Fruit fly (Drosophila melanogaster): ENCODE data around the gene pzg.

Gene pzg

dm6 chr3L:21253761-21254523 lies 32.0 kb upstream of the pzg start (continued):
- TF ChIP-seq sna (GFP tag; IDR thresholded peaks at IDR 0.05; ENCODE audit: partially characterized antibody) (no peak), zfh1 (GFP tag; IDR thresholded peaks at IDR 0.05) (peak; percentile 57; the same call in 1 of the 3 replicates), CG11398 (GFP tag; optimal IDR thresholded peaks at IDR 0.05) (no peak), Abd-B (GFP tag; optimal IDR thresholded peaks at IDR 0.05) (no peak), salm (tag; optimal IDR thresholded peaks at IDR 0.05) (no peak), CG18764 (GFP tag; optimal IDR thresholded peaks at IDR 0.05) (no peak), CG12219 (GFP tag; optimal IDR thresholded peaks at IDR 0.05) (peak; percentile 19), grn (GFP tag; optimal IDR thresholded peaks at IDR 0.05) (peak; percentile 1), Pdp1 (GFP tag; optimal IDR thresholded peaks at IDR 0.05) (peak in 1 of 2 experiments; percentile 42), NK7.1 (GFP tag; optimal IDR thresholded peaks at IDR 0.05) (no peak), Aef1 (GFP tag; IDR thresholded peaks at IDR 0.05) (no peak), D19B (GFP tag; optimal IDR thresholded peaks at IDR 0.05) (no peak), crol (GFP tag; IDR thresholded peaks at IDR 0.05) (no peak), scrt (GFP tag; optimal IDR thresholded peaks at IDR 0.05) (no peak), CG7987 (GFP tag; optimal IDR thresholded peaks at IDR 0.05) (no peak), CG16863 (GFP tag; optimal IDR thresholded peaks at IDR 0.05) (no peak), CG18262 (tag; optimal IDR thresholded peaks at IDR 0.05) (peak; percentile 73), Med (GFP tag) (peak; percentile 12), en (GFP tag; optimal IDR thresholded peaks at IDR 0.05) (no peak), Nf-YC (tag; optimal IDR thresholded peaks at IDR 0.05) (no peak), zf30C (GFP tag; optimal IDR thresholded peaks at IDR 0.05) (no peak), nom (GFP tag; optimal IDR thresholded peaks at IDR 0.05) (peak; percentile 95), CG18011 (GFP tag; optimal IDR thresholded peaks at IDR 0.05) (no peak), Drgx (GFP tag; IDR thresholded peaks at IDR 0.05) (peak; percentile 83), CG12104 (GFP tag; optimal IDR thresholded peaks at IDR 0.05) (no peak), CG7745 (tag; optimal IDR thresholded peaks at IDR 0.05) (no peak), CG14441 (GFP tag; IDR thresholded peaks at IDR 0.05) (no peak), CG10209 (GFP tag; optimal IDR thresholded peaks at IDR 0.05) (peak; percentile 38), CG2712 (tag; optimal IDR thresholded peaks at IDR 0.05) (peak; percentile 75), sisA (GFP tag; IDR thresholded peaks at IDR 0.05) (peak; percentile 41; the same call in 1 of the 2 replicates), toy (GFP tag; IDR thresholded peaks at IDR 0.05) (no peak), B-H2 (GFP tag; optimal IDR thresholded peaks at IDR 0.05) (no peak), Mes4 (GFP tag; optimal IDR thresholded peaks at IDR 0.05) (no peak), zen2 (GFP tag; IDR thresholded peaks at IDR 0.05; ENCODE audit: partially characterized antibody) (no peak), lilli (GFP tag; optimal IDR thresholded peaks at IDR 0.05) (no peak), sqz (GFP tag; optimal IDR thresholded peaks at IDR 0.05) (no peak), maf-S (GFP tag; optimal IDR thresholded peaks at IDR 0.05) (no peak), Ptx1 (GFP tag; IDR thresholded peaks at IDR 0.05) (peak; percentile 57), tio (GFP tag; optimal IDR thresholded peaks at IDR 0.05) (peak; percentile 9), CTCF (GFP tag; optimal IDR thresholded peaks at IDR 0.05) (no peak), CG3726 (GFP tag; IDR thresholded peaks at IDR 0.05) (0 out of 3 replicates have a peak, but pooled peaks have one; percentile 11), CG3995 (GFP tag; optimal IDR thresholded peaks at IDR 0.05) (no peak), CG17568 (GFP tag; optimal IDR thresholded peaks at IDR 0.05) (no peak), bsh (GFP tag; optimal IDR thresholded peaks at IDR 0.05) (peak; percentile 70 to 90), CG7556 (GFP tag; optimal IDR thresholded peaks at IDR 0.05) (peak; percentile 13), run (tag; optimal IDR thresholded peaks at IDR 0.05) (no peak), stwl (tag; optimal IDR thresholded peaks at IDR 0.05) (no peak), ac (GFP tag; optimal IDR thresholded peaks at IDR 0.05) (no peak), rib (GFP tag; IDR thresholded peaks at IDR 0.05) (no peak), CG2199 (GFP tag; IDR thresholded peaks at IDR 0.05) (no peak)

Data from whole organism, embryonic.